Worm (Caenorhabditis elegans): Measurements from ENCODE around the gene F28H6.8.

The F28H6.8 gene

ce11 chrX:14134244-14134643, at the start of gene F28H6.8:
TSS of gene F28H6.8 (minus strand) at chrX:14134344.
- TF ChIP-seq Y67H2A.10 (GFP tag; conservative IDR thresholded peaks at IDR 0.05): no peak
- no peak for TF ChIP-seq somi-1 (GFP tag; optimal IDR thresholded peaks at IDR 0.05)
- TF ChIP-seq F23B12.7 (tag; optimal IDR thresholded peaks at IDR 0.05; ENCODE audit: insufficient read depth): no peak
- no peak for TF ChIP-seq snpc-1.1 (tag; optimal IDR thresholded peaks at IDR 0.05; ENCODE audit: insufficient read depth)
- no peak for TF ChIP-seq nhr-179 (tag; optimal IDR thresholded peaks at IDR 0.05)
- TF ChIP-seq sdz-38 (tag; optimal IDR thresholded peaks at IDR 0.05): no peak
- TF ChIP-seq T26A5.8 (tag; optimal IDR thresholded peaks at IDR 0.05): no peak
- no peak for TF ChIP-seq let-526 (GFP tag; IDR thresholded peaks at IDR 0.05)
- TF ChIP-seq madf-3 (GFP tag; IDR thresholded peaks at IDR 0.05): no peak
- TF ChIP-seq pbrm-1 (GFP tag; IDR thresholded peaks at IDR 0.05): no peak
- TF ChIP-seq snpc-4 (GFP tag; optimal IDR thresholded peaks at IDR 0.05): no peak
- TF ChIP-seq snpc-4 (tag; optimal IDR thresholded peaks at IDR 0.05): no peak
- no peak for TF ChIP-seq lsy-27 (tag; optimal IDR thresholded peaks at IDR 0.05; ENCODE audit: borderline replicate concordance, insufficient read depth)
- no peak for TF ChIP-seq mes-4 (tag; optimal IDR thresholded peaks at IDR 0.05)
- no peak for TF ChIP-seq ztf-25 (GFP tag; IDR thresholded peaks at IDR 0.05)
- TF ChIP-seq ZK185.1 (tag; optimal IDR thresholded peaks at IDR 0.05; ENCODE audit: poor library complexity, severe bottlenecking): no peak
- TF ChIP-seq T07F8.4 (tag; optimal IDR thresholded peaks at IDR 0.05): no peak
- TF ChIP-seq cebp-2 (GFP tag; IDR thresholded peaks at IDR 0.05): no peak
- no peak for TF ChIP-seq bed-1 (GFP tag; IDR thresholded peaks at IDR 0.05)
- TF ChIP-seq akir-1 (GFP tag; optimal IDR thresholded peaks at IDR 0.05): no peak
- no peak for TF ChIP-seq atf-7 (tag; optimal IDR thresholded peaks at IDR 0.05)

- TF ChIP-seq nfyb-1 (GFP tag; IDR thresholded peaks at IDR 0.05): no peak
- TF ChIP-seq D2030.7 (GFP tag; IDR thresholded peaks at IDR 0.05): no peak
- TF ChIP-seq snpc-1.1 (tag; optimal IDR thresholded peaks at IDR 0.05; ENCODE audit: insufficient read depth): no peak
- no peak for TF ChIP-seq lin-40 (tag; optimal IDR thresholded peaks at IDR 0.05)
- TF ChIP-seq ekl-4 (GFP tag; IDR thresholded peaks at IDR 0.05): no peak
- no peak for TF ChIP-seq F52B5.7 (tag; optimal IDR thresholded peaks at IDR 0.05)
- no peak for TF ChIP-seq mcd-1 (GFP tag; IDR thresholded peaks at IDR 0.05)
- TF ChIP-seq hmg-20 (GFP tag; IDR thresholded peaks at IDR 0.05): no peak
- no peak for TF ChIP-seq egl-18 (GFP tag; IDR thresholded peaks at IDR 0.05)
- TF ChIP-seq mxl-1 (tag; optimal IDR thresholded peaks at IDR 0.05): no peak
- no peak for TF ChIP-seq T26A5.8 (tag; optimal IDR thresholded peaks at IDR 0.05)
- TF ChIP-seq ceh-40 (GFP tag; IDR thresholded peaks at IDR 0.05): no peak
- no peak for TF ChIP-seq efl-1 (GFP tag; optimal IDR thresholded peaks at IDR 0.05)
- no peak for TF ChIP-seq B0261.1 (tag; optimal IDR thresholded peaks at IDR 0.05)
- TF ChIP-seq ceh-100 (GFP tag; IDR thresholded peaks at IDR 0.05): no peak
- TF ChIP-seq F57A8.1 (GFP tag; optimal IDR thresholded peaks at IDR 0.05): no peak
- TF ChIP-seq F33H1.4 (GFP tag; IDR thresholded peaks at IDR 0.05): no peak
- no peak for TF ChIP-seq zim-3 (tag; optimal IDR thresholded peaks at IDR 0.05)
- TF ChIP-seq unc-62 (GFP tag; optimal IDR thresholded peaks at IDR 0.05): no peak
Measured at ce11 chrX:14182514-14182913, 48.4 kb upstream of the F28H6.8 start.

- TF ChIP-seq nhr-27 (tag; optimal IDR thresholded peaks at IDR 0.05): no peak
- TF ChIP-seq attf-6 (GFP tag; IDR thresholded peaks at IDR 0.05): no peak
- no peak for TF ChIP-seq egrh-3 (GFP tag; IDR thresholded peaks at IDR 0.05)
- TF ChIP-seq aptf-2 (GFP tag; conservative IDR thresholded peaks at IDR 0.05): no peak
- no peak for TF ChIP-seq sea-2 (GFP tag; IDR thresholded peaks at IDR 0.05)
- TF ChIP-seq F52B5.7 (tag; optimal IDR thresholded peaks at IDR 0.05): no peak
- no peak for TF ChIP-seq F22D6.2 (tag; optimal IDR thresholded peaks at IDR 0.05)
- TF ChIP-seq T26A5.8 (tag; optimal IDR thresholded peaks at IDR 0.05): no peak
- TF ChIP-seq somi-1 (GFP tag; optimal IDR thresholded peaks at IDR 0.05): no peak
Measured at ce11 chrX:14180151-14180550, 46.0 kb upstream of the F28H6.8 start, which contains the start of gene C37E2.3. TSS of gene C37E2.3 (plus strand) at chrX:14180451.
